Fruit fly (Drosophila melanogaster) whole organism, embryonic: ENCODE results near the gene dally.

Source experiments
- Antp ChIP-seq: fragments of 200-800 bp; sonication (Bioruptor generic); optimal IDR thresholded peaks from 3 replicates; lab custom pipeline; 2016; ENCODE audit warnings: missing biosample characterization, missing genetic modification characterization
- Atf-2 ChIP-seq: fragments of 200-800 bp; sonication (Bioruptor generic); optimal IDR thresholded peaks from 2 replicates; lab custom pipeline; 2016; ENCODE audit warnings: missing biosample characterization, missing genetic modification characterization
- CG11247 ChIP-seq: fragments of 200-800 bp; sonication (Bioruptor generic); IDR thresholded peaks from 2 replicates; pipeline ENCODE4 v1.3.6; 2022; ENCODE audit warnings: missing biosample characterization, missing genetic modification characterization
- CG12391 ChIP-seq: fragments of 200-800 bp; sonication (Bioruptor generic); optimal IDR thresholded peaks from 3 replicates; lab custom pipeline; 2018; ENCODE audit warnings: missing biosample characterization, mild to moderate bottlenecking, missing genetic modification characterization, moderate library complexity
- CG13624 ChIP-seq: fragments of 200-800 bp; sonication (Bioruptor generic); optimal IDR thresholded peaks from 2 replicates; lab custom pipeline; 2016; ENCODE audit warnings: missing biosample characterization, missing genetic modification characterization
- CG15073 ChIP-seq: fragments of 200-800 bp; sonication (Bioruptor generic); optimal IDR thresholded peaks from 2 replicates; lab custom pipeline; 2016; ENCODE audit warnings: missing biosample characterization, missing genetic modification characterization
- CG15696 ChIP-seq: fragments of 200-800 bp; sonication (Bioruptor generic); optimal IDR thresholded peaks from 2 replicates; lab custom pipeline; 2019; ENCODE audit warnings: missing biosample characterization, mild to moderate bottlenecking, missing genetic modification characterization, moderate library complexity
- CG1602 ChIP-seq: fragments of 200-800 bp; sonication (Bioruptor generic); optimal IDR thresholded peaks from 3 replicates; lab custom pipeline; 2016; ENCODE audit warnings: missing biosample characterization, missing genetic modification characterization
- CG1647 ChIP-seq: fragments of 200-800 bp; sonication (Bioruptor generic); optimal IDR thresholded peaks from 3 replicates; lab custom pipeline; 2016; ENCODE audit warnings: missing biosample characterization, missing genetic modification characterization
- CG18619 ChIP-seq: fragments of 200-800 bp; sonication (Bioruptor generic); optimal IDR thresholded peaks from 3 replicates; lab custom pipeline; 2017; ENCODE audit warnings: missing biosample characterization, mild to moderate bottlenecking, missing genetic modification characterization
- CG2116 ChIP-seq: fragments of 200-800 bp; sonication (Bioruptor generic); optimal IDR thresholded peaks from 3 replicates; lab custom pipeline; 2018; ENCODE audit warnings: missing biosample characterization, mild to moderate bottlenecking, missing genetic modification characterization
- CG2129 ChIP-seq: fragments of 200-800 bp; sonication (Bioruptor generic); IDR thresholded peaks from 2 replicates; pipeline ENCODE4 v1.3.6; 2022; ENCODE audit warnings: missing biosample characterization, missing genetic modification characterization; ENCODE audit not compliant: partially characterized antibody
- CG2678 ChIP-seq: fragments of 200-800 bp; sonication (Bioruptor generic); optimal IDR thresholded peaks from 3 replicates; lab custom pipeline; 2019; ENCODE audit warnings: missing biosample characterization, mild to moderate bottlenecking, missing genetic modification characterization, moderate library complexity
- CG31441 ChIP-seq: fragments of 200-800 bp; sonication (Bioruptor generic); IDR thresholded peaks from 2 replicates; pipeline ENCODE4 v1.3.6; 2022; ENCODE audit warnings: missing biosample characterization, missing genetic modification characterization
- CG34422 ChIP-seq: fragments of 200-800 bp; sonication (Bioruptor generic); IDR thresholded peaks from 3 replicates; pipeline ENCODE4 v1.3.6; 2022; ENCODE audit warnings: missing biosample characterization, missing genetic modification characterization
- CG6765 ChIP-seq: fragments of 200-800 bp; sonication (Bioruptor generic); optimal IDR thresholded peaks from 3 replicates; lab custom pipeline; 2017; ENCODE audit warnings: missing biosample characterization, mild to moderate bottlenecking, missing genetic modification characterization
- CG8089 ChIP-seq: fragments of 200-800 bp; sonication (Bioruptor generic); optimal IDR thresholded peaks from 3 replicates; lab custom pipeline; 2016; ENCODE audit warnings: missing biosample characterization, missing genetic modification characterization
- CG8281 ChIP-seq: fragments of 200-800 bp; sonication (Bioruptor generic); optimal IDR thresholded peaks from 2 replicates; lab custom pipeline; 2018; ENCODE audit warnings: missing biosample characterization, mild to moderate bottlenecking, missing genetic modification characterization, moderate library complexity
- CG9215 ChIP-seq: fragments of 200-800 bp; sonication (Bioruptor generic); IDR thresholded peaks from 2 replicates; pipeline ENCODE4 v1.3.6; 2022; ENCODE audit warnings: missing biosample characterization, missing genetic modification characterization
- CG9609 ChIP-seq: fragments of 200-800 bp; sonication (Bioruptor generic); optimal IDR thresholded peaks from 3 replicates; lab custom pipeline; 2016; ENCODE audit warnings: missing biosample characterization, missing genetic modification characterization
- Gug ChIP-seq: fragments of 200-800 bp; sonication (Bioruptor generic); IDR thresholded peaks from 4 replicates; pipeline ENCODE4 v1.3.6; 2022; ENCODE audit warnings: missing biosample characterization, missing genetic modification characterization
- HLHmδ ChIP-seq: fragments of 200-800 bp; sonication (Bioruptor generic); optimal IDR thresholded peaks from 2 replicates; lab custom pipeline; 2018; ENCODE audit warnings: missing biosample characterization, mild to moderate bottlenecking, missing genetic modification characterization, moderate library complexity
- HmgD ChIP-seq: fragments of 200-800 bp; sonication (Bioruptor generic); optimal IDR thresholded peaks from 3 replicates; lab custom pipeline; 2016; ENCODE audit warnings: missing biosample characterization, missing genetic modification characterization
- Max ChIP-seq: fragments of 200-800 bp; sonication (Bioruptor generic); optimal IDR thresholded peaks from 2 replicates; lab custom pipeline; 2016; ENCODE audit warnings: missing biosample characterization, mild to moderate bottlenecking, missing genetic modification characterization
- NK7.1 ChIP-seq: fragments of 200-800 bp; sonication (Bioruptor generic); optimal IDR thresholded peaks from 3 replicates; lab custom pipeline; 2016; ENCODE audit warnings: missing biosample characterization, missing genetic modification characterization
- Nf-YB ChIP-seq: fragments of 200-800 bp; sonication (Bioruptor generic); optimal IDR thresholded peaks from 3 replicates; lab custom pipeline; 2019; ENCODE audit warnings: missing biosample characterization, mild to moderate bottlenecking, missing genetic modification characterization, moderate library complexity
- Sox100B ChIP-seq: fragments of 200-800 bp; sonication (Bioruptor generic); optimal IDR thresholded peaks from 3 replicates; lab custom pipeline; 2018; ENCODE audit warnings: missing biosample characterization, mild to moderate bottlenecking, missing genetic modification characterization
- Sox102F ChIP-seq: fragments of 200-800 bp; sonication (Bioruptor generic); optimal IDR thresholded peaks from 2 replicates; lab custom pipeline; 2018; ENCODE audit warnings: missing biosample characterization, mild to moderate bottlenecking, missing genetic modification characterization, moderate library complexity
- Sry-β ChIP-seq: fragments of 200-800 bp; sonication (Bioruptor generic); optimal IDR thresholded peaks from 2 replicates; lab custom pipeline; 2018; ENCODE audit warnings: missing biosample characterization, mild to moderate bottlenecking, missing genetic modification characterization, moderate library complexity
- Sry-δ ChIP-seq: fragments of 200-800 bp; sonication (Bioruptor generic); optimal IDR thresholded peaks from 2 replicates; lab custom pipeline; 2016; ENCODE audit warnings: missing biosample characterization, missing genetic modification characterization
- Trl ChIP-seq, 3 experiments: fragments of >200 bp in 2 of 3; fragments of 200-800 bp in 1 of 3; sonication (Bioruptor generic) in 1 of 3; optimal IDR thresholded peaks; 2 replicates in 1 of 3; 3 replicates in 2 of 3; lab custom pipeline; 2016 to 2017; ENCODE audit warnings: missing biosample characterization in 1 of 3, missing genetic modification characterization in 1 of 3
- Vsx1 ChIP-seq: fragments of 200-800 bp; sonication (Bioruptor generic); optimal IDR thresholded peaks from 2 replicates; lab custom pipeline; 2017; ENCODE audit warnings: missing biosample characterization, mild to moderate bottlenecking, missing genetic modification characterization, missing genetic modification reagents
- ap ChIP-seq: fragments of 200-800 bp; sonication (Bioruptor generic); IDR thresholded peaks from 2 replicates; pipeline ENCODE4 v1.3.6; 2022; ENCODE audit warnings: missing biosample characterization, missing genetic modification characterization
- bigmax ChIP-seq: fragments of 200-800 bp; sonication (Bioruptor generic); optimal IDR thresholded peaks from 2 replicates; lab custom pipeline; 2018; ENCODE audit warnings: missing biosample characterization, mild to moderate bottlenecking, missing genetic modification characterization
- cad ChIP-seq: fragments of >200 bp; optimal IDR thresholded peaks from 2 replicates; lab custom pipeline; 2017; ENCODE audit warnings: missing biosample characterization, missing genetic modification characterization
- chm ChIP-seq: fragments of 200-800 bp; sonication (Bioruptor generic); IDR thresholded peaks from 2 replicates; pipeline ENCODE4 v1.3.6; 2022; ENCODE audit warnings: missing biosample characterization, missing genetic modification characterization
- gcm2 ChIP-seq: fragments of 200-800 bp; sonication (Bioruptor generic); optimal IDR thresholded peaks from 2 replicates; lab custom pipeline; 2016; ENCODE audit warnings: missing biosample characterization, missing genetic modification characterization
- ham ChIP-seq: fragments of 200-800 bp; sonication (Bioruptor generic); IDR thresholded peaks from 2 replicates; pipeline ENCODE4 v1.3.6; 2022; ENCODE audit warnings: missing biosample characterization, missing genetic modification characterization
- hbn ChIP-seq: fragments of 200-800 bp; sonication (Bioruptor generic); IDR thresholded peaks from 2 replicates; pipeline ENCODE4 v1.3.6; 2022; ENCODE audit warnings: missing biosample characterization, missing genetic modification characterization; ENCODE audit not compliant: partially characterized antibody
- jing ChIP-seq: fragments of 200-800 bp; sonication (Bioruptor generic); optimal IDR thresholded peaks from 2 replicates; lab custom pipeline; 2018; ENCODE audit warnings: missing biosample characterization, mild to moderate bottlenecking, missing genetic modification characterization
- knrl ChIP-seq: fragments of 200-800 bp; sonication (Bioruptor generic); IDR thresholded peaks from 3 replicates; pipeline ENCODE4 v1.3.6; 2022; ENCODE audit warnings: missing biosample characterization, missing genetic modification characterization; ENCODE audit not compliant: partially characterized antibody
- lov ChIP-seq, 2 experiments: fragments of 200-800 bp in 1 of 2; fragments of >200 bp in 1 of 2; sonication (Bioruptor generic) in 1 of 2; IDR thresholded peaks in 1 of 2; optimal IDR thresholded peaks in 1 of 2; 2 replicates in 1 of 2; 3 replicates in 1 of 2; pipeline versions ENCODE4 v1.3.6 to Lab custom; 2017 to 2022; ENCODE audit warnings: missing biosample characterization in 1 of 2, missing genetic modification characterization in 1 of 2
- oc ChIP-seq: fragments of 200-800 bp; sonication (Bioruptor generic); optimal IDR thresholded peaks from 2 replicates; lab custom pipeline; 2018; ENCODE audit warnings: missing biosample characterization, mild to moderate bottlenecking, missing genetic modification characterization, moderate library complexity
- pfk ChIP-seq: fragments of 200-800 bp; sonication (Bioruptor generic); optimal IDR thresholded peaks from 2 replicates; lab custom pipeline; 2018; ENCODE audit warnings: missing biosample characterization, mild to moderate bottlenecking, missing genetic modification characterization, moderate library complexity
- scrt ChIP-seq: fragments of 200-800 bp; sonication (Bioruptor generic); optimal IDR thresholded peaks from 2 replicates; lab custom pipeline; 2018; ENCODE audit warnings: missing biosample characterization, mild to moderate bottlenecking, missing genetic modification characterization, moderate library complexity
- slp2 ChIP-seq: fragments of 200-800 bp; sonication (Bioruptor generic); optimal IDR thresholded peaks from 2 replicates; lab custom pipeline; 2016; ENCODE audit warnings: missing biosample characterization, missing genetic modification characterization
- sug ChIP-seq: fragments of 200-800 bp; optimal IDR thresholded peaks from 2 replicates; lab custom pipeline; 2019; ENCODE audit warnings: missing biosample characterization, mild to moderate bottlenecking, missing genetic modification characterization, moderate library complexity
- tap ChIP-seq: fragments of 200-800 bp; optimal IDR thresholded peaks from 3 replicates; lab custom pipeline; 2019; ENCODE audit warnings: missing biosample characterization, mild to moderate bottlenecking, missing genetic modification characterization, moderate library complexity
- usp ChIP-seq: fragments of >200 bp; optimal IDR thresholded peaks from 2 replicates; lab custom pipeline; 2017; ENCODE audit warnings: missing biosample characterization, missing genetic modification characterization
- vvl ChIP-seq: fragments of 200-800 bp; sonication (Bioruptor generic); IDR thresholded peaks from 2 replicates; pipeline ENCODE4 v1.3.6; 2022; ENCODE audit warnings: missing biosample characterization, missing genetic modification characterization
- zfh1 ChIP-seq: fragments of 200-800 bp; sonication (Bioruptor generic); IDR thresholded peaks from 3 replicates; pipeline ENCODE4 v1.3.6; 2022; ENCODE audit warnings: missing biosample characterization, missing genetic modification characterization

dally gene

DNA sequence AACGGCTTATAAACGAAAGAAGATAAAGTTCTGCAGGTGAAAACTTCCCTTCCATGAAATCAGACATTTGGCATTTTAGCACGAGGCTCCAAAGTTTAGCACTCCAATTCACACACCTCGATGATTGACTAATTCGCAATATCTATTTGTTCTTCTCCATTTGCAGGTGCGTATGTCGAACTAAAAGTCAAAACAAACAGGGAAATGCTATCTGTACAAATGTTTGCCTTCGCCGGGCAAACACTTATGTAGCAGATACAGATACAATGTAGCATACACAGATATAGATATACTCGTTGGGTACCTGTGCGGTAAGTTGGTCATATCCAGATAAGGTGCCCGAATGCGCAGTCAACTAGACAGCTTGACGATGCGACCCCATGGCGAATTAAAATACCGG is 7.6 kb downstream of the dally start (continued):
- no peak for TF ChIP-seq CG9609
- TF ChIP-seq ap (GFP tag; lab: Robert Waterston, UW), result no peak
- TF ChIP-seq Gug (GFP tag; lab: Robert Waterston, UW), result no peak
- no peak for TF ChIP-seq Trl (optimal IDR thresholded peaks at IDR 0.05; lab: Kevin White, UChicago)
- TF ChIP-seq Trl (GFP tag; optimal IDR thresholded peaks at IDR 0.05; lab: Kevin White, UChicago), result no peak
- TF ChIP-seq Sry-δ (GFP tag; lab: Kevin White, UChicago), result no peak
- TF ChIP-seq CG2129 (GFP tag; lab: Robert Waterston, UW), result no peak
- no peak for TF ChIP-seq CG1602 (GFP tag; lab: Kevin White, UChicago)
- no peak for TF ChIP-seq CG2116 (GFP tag; lab: Kevin White, UChicago)
- TF ChIP-seq CG8089 (GFP tag; lab: Kevin White, UChicago), result no peak
- TF ChIP-seq Sox100B (GFP tag; lab: Kevin White, UChicago), result peak; percentile 7
- no peak for TF ChIP-seq gcm2 (GFP tag; lab: Kevin White, UChicago)
- TF ChIP-seq lov (optimal IDR thresholded peaks at IDR 0.05; lab: Kevin White, UChicago), result no peak
- no peak for TF ChIP-seq lov (GFP tag; IDR thresholded peaks at IDR 0.05; lab: Robert Waterston, UW)
- no peak for TF ChIP-seq pfk
- no peak for TF ChIP-seq CG13624 (GFP tag; lab: Kevin White, UChicago)
- TF ChIP-seq usp (GFP tag; lab: Kevin White, UChicago), result no peak
- no peak for TF ChIP-seq ham
- TF ChIP-seq chm (GFP tag; lab: Robert Waterston, UW), result peak; percentile 34; the same call in 1 of the 2 replicates
- no peak for TF ChIP-seq scrt
- no peak for TF ChIP-seq jing (GFP tag; lab: Kevin White, UChicago)
- TF ChIP-seq sug, result no peak
- TF ChIP-seq slp2 (GFP tag; lab: Kevin White, UChicago), result no peak
- no peak for TF ChIP-seq CG15073
- TF ChIP-seq CG1647, result no peak
- no peak for TF ChIP-seq CG34422 (GFP tag; lab: Robert Waterston, UW)
- TF ChIP-seq HLHmδ (GFP tag; lab: Kevin White, UChicago), result peak; percentile 59
- no peak for TF ChIP-seq Sox102F (GFP tag; lab: Kevin White, UChicago)
- TF ChIP-seq Atf-2 (GFP tag; lab: Kevin White, UChicago), result no peak
- TF ChIP-seq CG2678 (tag; lab: Kevin White, UChicago), result peak; percentile 41
- TF ChIP-seq oc (tag; lab: Kevin White, UChicago), result no peak
- TF ChIP-seq tap, result peak; percentile 5
- TF ChIP-seq knrl, result no peak
- TF ChIP-seq Sry-β (GFP tag; lab: Kevin White, UChicago), result peak; percentile 12
- no peak for TF ChIP-seq Max (GFP tag; lab: Kevin White, UChicago)
- 0 out of 2 replicates have a peak, but pooled peaks have one; percentile 29 for TF ChIP-seq CG31441 (GFP tag; lab: Robert Waterston, UW)
- no peak for TF ChIP-seq CG12391 (tag; lab: Kevin White, UChicago)
- no peak for TF ChIP-seq Vsx1
- peak; percentile 36 for TF ChIP-seq CG15696 (tag; lab: Kevin White, UChicago)
- no peak for TF ChIP-seq hbn (GFP tag; lab: Robert Waterston, UW)
- peak; percentile 4 for TF ChIP-seq CG6765
- no peak for TF ChIP-seq CG8281 (tag; lab: Kevin White, UChicago)
- TF ChIP-seq CG11247 (GFP tag; lab: Robert Waterston, UW), result no peak
- TF ChIP-seq HmgD (GFP tag; lab: Kevin White, UChicago), result no peak
- TF ChIP-seq zfh1 (GFP tag; lab: Robert Waterston, UW), result 0 out of 3 replicates have a peak, but pooled peaks have one; percentile 30
- TF ChIP-seq CG9215 (GFP tag; lab: Robert Waterston, UW), result no peak
- TF ChIP-seq Antp (GFP tag; lab: Kevin White, UChicago), result no peak
- TF ChIP-seq cad, result no peak
- TF ChIP-seq CG18619 (GFP tag; lab: Kevin White, UChicago), result no peak
- no peak for TF ChIP-seq NK7.1 (GFP tag; lab: Kevin White, UChicago)
- TF ChIP-seq vvl, result 0 out of 2 replicates have a peak, but pooled peaks have one; percentile 8
- no peak for TF ChIP-seq Nf-YB (GFP tag; lab: Kevin White, UChicago)
- TF ChIP-seq bigmax (GFP tag; lab: Kevin White, UChicago), result no peak
